Worm (Caenorhabditis elegans) whole organism, L2 larva: Measurements from ENCODE around the gene C50B6.3.

Experiments used
- F13H6.1 ChIP-seq: sonication (generic microtip); optimal IDR thresholded peaks from 2 replicates; lab custom pipeline; 2016; ENCODE audit warnings: missing genetic modification characterization, missing compliant biosample characterization
- aly-2 ChIP-seq: fragments of 150-350 bp; optimal IDR thresholded peaks from 2 replicates; lab custom pipeline; 2014; ENCODE audit warnings: missing biosample characterization, missing genetic modification characterization
- ama-1 ChIP-seq: fragments of 150-350 bp; optimal IDR thresholded peaks from 2 replicates; lab custom pipeline; 2018; ENCODE audit warnings: inconsistent platforms
- blmp-1 ChIP-seq: sonication (generic microtip); optimal IDR thresholded peaks from 2 replicates; lab custom pipeline; 2017; ENCODE audit warnings: missing genetic modification characterization, mild to moderate bottlenecking, missing compliant biosample characterization, antibody characterized with exemption, moderate library complexity; ENCODE audit not compliant: insufficient read depth
- ceh-16 ChIP-seq: fragments of 150-350 bp; optimal IDR thresholded peaks from 2 replicates; lab custom pipeline; 2014; ENCODE audit warnings: missing biosample characterization, missing genetic modification characterization
- ceh-82 ChIP-seq: fragments of 150-350 bp; optimal IDR thresholded peaks from 2 replicates; lab custom pipeline; 2014; ENCODE audit warnings: missing biosample characterization, missing genetic modification characterization
- crh-2 ChIP-seq: sonication (generic microtip); optimal IDR thresholded peaks from 2 replicates; lab custom pipeline; 2017; ENCODE audit warnings: missing biosample characterization, missing genetic modification characterization
- dmd-4 ChIP-seq: sonication (generic microtip); optimal IDR thresholded peaks from 2 replicates; lab custom pipeline; 2017; ENCODE audit warnings: missing biosample characterization, missing genetic modification characterization
- elt-1 ChIP-seq: fragments of 150-350 bp; optimal IDR thresholded peaks from 2 replicates; lab custom pipeline; 2014; ENCODE audit warnings: missing biosample characterization, missing genetic modification characterization
- fos-1 ChIP-seq: fragments of 150-350 bp; optimal IDR thresholded peaks from 2 replicates; lab custom pipeline; 2014; ENCODE audit warnings: missing biosample characterization, missing genetic modification characterization
- gmeb-1 ChIP-seq: fragments of 150-350 bp; optimal IDR thresholded peaks from 2 replicates; lab custom pipeline; 2014; ENCODE audit warnings: missing biosample characterization, missing genetic modification characterization
- lin-11 ChIP-seq: fragments of 150-350 bp; sonication (generic microtip); optimal IDR thresholded peaks from 2 replicates; lab custom pipeline; 2014; ENCODE audit warnings: missing biosample characterization, missing genetic modification characterization, inconsistent platforms, mixed read lengths
- lin-13 ChIP-seq: fragments of 150-350 bp; optimal IDR thresholded peaks from 2 replicates; lab custom pipeline; 2014; ENCODE audit warnings: missing biosample characterization, missing genetic modification reagents, missing genetic modification characterization
- lin-39 ChIP-seq: fragments of 150-350 bp; optimal IDR thresholded peaks from 2 replicates; lab custom pipeline; 2014; ENCODE audit warnings: missing biosample characterization, missing genetic modification reagents, missing genetic modification characterization
- lsy-2 ChIP-seq, 2 experiments: fragments of 150-350 bp in 1 of 2; sonication (generic microtip) in 1 of 2; optimal IDR thresholded peaks; 2 replicates each; lab custom pipeline; 2014 to 2017; ENCODE audit warnings: missing biosample characterization in 2 of 2, missing genetic modification characterization in 2 of 2
- mab-5 ChIP-seq: fragments of 150-350 bp; optimal IDR thresholded peaks from 2 replicates; lab custom pipeline; 2014; ENCODE audit warnings: missing biosample characterization, missing genetic modification characterization
- mbf-1 ChIP-seq: sonication (generic microtip); optimal IDR thresholded peaks from 2 replicates; lab custom pipeline; 2017; ENCODE audit warnings: missing biosample characterization, missing genetic modification characterization
- nhr-12 ChIP-seq: fragments of 150-350 bp; optimal IDR thresholded peaks from 2 replicates; lab custom pipeline; 2014; ENCODE audit warnings: missing biosample characterization, missing genetic modification characterization
- nhr-129 ChIP-seq: fragments of 150-350 bp; optimal IDR thresholded peaks from 2 replicates; lab custom pipeline; 2014; ENCODE audit warnings: missing biosample characterization, missing genetic modification characterization
- nhr-21 ChIP-seq: fragments of 150-350 bp; optimal IDR thresholded peaks from 2 replicates; lab custom pipeline; 2014; ENCODE audit warnings: missing biosample characterization, missing genetic modification characterization
- nhr-23 ChIP-seq: fragments of 150-350 bp; optimal IDR thresholded peaks from 2 replicates; lab custom pipeline; 2014; ENCODE audit warnings: missing biosample characterization, missing genetic modification reagents, missing genetic modification characterization
- nhr-237 ChIP-seq: fragments of 150-350 bp; optimal IDR thresholded peaks from 2 replicates; lab custom pipeline; 2014; ENCODE audit warnings: missing biosample characterization, missing genetic modification characterization
- skn-1 ChIP-seq: sonication (generic microtip); optimal IDR thresholded peaks from 2 replicates; lab custom pipeline; 2017; ENCODE audit warnings: missing biosample characterization, missing genetic modification characterization
- sma-3 ChIP-seq: sonication (generic microtip); optimal IDR thresholded peaks from 2 replicates; lab custom pipeline; 2016; ENCODE audit warnings: missing genetic modification reagents, missing genetic modification characterization, missing compliant biosample characterization
- sma-9 ChIP-seq, 2 experiments: fragments of 150-350 bp in 1 of 2; sonication (generic microtip) in 1 of 2; optimal IDR thresholded peaks; 2 replicates each; lab custom pipeline; 2014 to 2016; ENCODE audit warnings: missing genetic modification characterization in 2 of 2, mild to moderate bottlenecking in 1 of 2, missing biosample characterization in 1 of 2, missing compliant biosample characterization in 1 of 2, missing genetic modification reagents in 1 of 2, moderate library complexity in 1 of 2
- unc-39 ChIP-seq: fragments of 150-350 bp; optimal IDR thresholded peaks from 2 replicates; lab custom pipeline; 2014; ENCODE audit warnings: missing biosample characterization, missing genetic modification characterization
- unc-55 ChIP-seq: fragments of 150-350 bp; sonication (generic microtip); optimal IDR thresholded peaks from 3 replicates; lab custom pipeline; 2014; ENCODE audit warnings: missing biosample characterization, missing genetic modification reagents, missing genetic modification characterization
- ztf-1 ChIP-seq: fragments of 200-800 bp; sonication (Bioruptor generic); conservative IDR thresholded peaks from 2 replicates; pipeline ENCODE4 v1.3.6; 2022; ENCODE audit warnings: missing genetic modification characterization, missing compliant biosample characterization
- ztf-11 ChIP-seq: sonication (generic microtip); optimal IDR thresholded peaks from 2 replicates; lab custom pipeline; 2017; ENCODE audit warnings: missing biosample characterization, missing genetic modification characterization

C50B6.3 gene

ce11 chrV:13268032-13268431 is 45.3 kb upstream of the C50B6.3 start:
- TF ChIP-seq elt-1 (tag; lab: Kevin White, UChicago) = no peak
- peak; percentile 97 for TF ChIP-seq fos-1 (tag; lab: Kevin White, UChicago)
- TF ChIP-seq crh-2 (tag; lab: Kevin White, UChicago) = peak; percentile 14

ce11 chrV:13269228-13269630 is 44.1 kb upstream of the C50B6.3 start:
- TF ChIP-seq nhr-129 (tag; lab: Kevin White, UChicago) = peak; percentile 39
- no peak for TF ChIP-seq lin-13 (GFP tag; lab: Kevin White, UChicago)
- TF ChIP-seq fos-1 (tag; lab: Kevin White, UChicago) = peak; percentile 90
- TF ChIP-seq sma-9 (GFP tag; optimal IDR thresholded peaks at IDR 0.05; lab: Kevin White, UChicago) = peak; percentile 59
- no peak for TF ChIP-seq sma-9 (tag; optimal IDR thresholded peaks at IDR 0.05; lab: Kevin White, UChicago)
- peak; percentile 72 for TF ChIP-seq F13H6.1 (tag; lab: Kevin White, UChicago)
- peak; percentile 44 for TF ChIP-seq gmeb-1
- TF ChIP-seq nhr-237 (tag; lab: Kevin White, UChicago) = no peak
- peak; percentile 40 for TF ChIP-seq skn-1 (tag; lab: Kevin White, UChicago)
- peak in 1 of 2 experiments; percentile 37 for TF ChIP-seq lsy-2 (tag; optimal IDR thresholded peaks at IDR 0.05; lab: Kevin White, UChicago)
- peak; percentile 69 for TF ChIP-seq sma-3 (GFP tag; lab: Kevin White, UChicago)
- TF ChIP-seq crh-2 (tag; lab: Kevin White, UChicago) = peak; percentile 56
- no peak for TF ChIP-seq unc-39 (tag; lab: Kevin White, UChicago)

- TF ChIP-seq unc-55 (no peak), ceh-16 (tag; lab: Kevin White, UChicago) (no peak), nhr-237 (tag; lab: Kevin White, UChicago) (no peak), ztf-11 (no peak), nhr-21 (tag; lab: Kevin White, UChicago) (no peak), nhr-12 (tag; lab: Kevin White, UChicago) (no peak), mab-5 (tag; lab: Kevin White, UChicago) (no peak), mbf-1 (no peak), lin-11 (tag; lab: Kevin White, UChicago) (no peak), lin-39 (tag; lab: Kevin White, UChicago) (no peak), ama-1 (no peak), dmd-4 (tag; lab: Kevin White, UChicago) (no peak), sma-9 (GFP tag; optimal IDR thresholded peaks at IDR 0.05; lab: Kevin White, UChicago) (no peak), sma-9 (tag; optimal IDR thresholded peaks at IDR 0.05; lab: Kevin White, UChicago) (no peak), ceh-82 (no peak), F13H6.1 (tag; lab: Kevin White, UChicago) (no peak), ztf-1 (GFP tag; lab: Robert Waterston, UW) (no peak)
These were observed 41.1 kb upstream of the C50B6.3 start for ce11 chrV:13272275-13272674.

DNA sequence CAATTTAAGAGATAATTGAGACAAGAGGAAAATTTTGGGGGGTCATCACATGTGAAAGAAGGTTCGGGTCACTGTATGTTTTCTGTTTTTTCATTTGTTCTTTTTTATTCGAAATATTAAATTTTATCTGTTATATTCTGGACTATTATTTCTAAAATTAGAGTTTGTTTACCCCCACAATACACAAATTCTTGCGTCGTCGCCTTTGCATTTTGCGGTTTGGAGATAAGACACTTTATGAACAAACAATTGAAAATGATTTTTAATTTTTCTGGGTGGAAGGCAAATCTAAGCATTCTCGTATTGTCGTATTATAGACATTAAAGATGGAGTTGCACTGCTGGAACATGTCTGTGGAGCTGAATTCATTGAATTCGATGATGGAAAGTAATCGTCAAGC is 40.1 kb upstream of the C50B6.3 start:
- no peak for TF ChIP-seq nhr-23 (tag; lab: Kevin White, UChicago)
- peak; percentile 44 for TF ChIP-seq fos-1 (tag; lab: Kevin White, UChicago)

DNA sequence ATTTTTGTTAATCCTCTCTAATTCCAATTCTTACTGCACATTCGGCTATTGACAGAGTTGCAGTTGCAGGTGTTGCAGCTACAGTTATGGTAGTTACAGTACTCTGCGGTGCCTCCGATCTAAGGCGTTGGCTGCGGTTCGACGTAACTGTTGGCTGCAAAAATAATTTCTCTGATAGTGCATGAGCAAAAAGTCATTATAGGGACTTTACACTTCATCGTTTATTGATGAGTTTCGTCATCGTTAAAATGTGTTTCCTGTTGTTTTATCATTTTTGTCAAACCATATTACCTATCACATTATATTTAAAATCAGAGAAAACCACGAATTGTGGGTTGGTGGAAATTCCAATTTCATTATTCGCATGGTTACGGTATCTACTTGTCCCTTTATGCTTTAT is 38.8 kb upstream of the C50B6.3 start:
- TF ChIP-seq aly-2 (tag; lab: Kevin White, UChicago) (no peak), fos-1 (tag; lab: Kevin White, UChicago) (peak; percentile 80), nhr-23 (tag; lab: Kevin White, UChicago) (no peak)

DNA sequence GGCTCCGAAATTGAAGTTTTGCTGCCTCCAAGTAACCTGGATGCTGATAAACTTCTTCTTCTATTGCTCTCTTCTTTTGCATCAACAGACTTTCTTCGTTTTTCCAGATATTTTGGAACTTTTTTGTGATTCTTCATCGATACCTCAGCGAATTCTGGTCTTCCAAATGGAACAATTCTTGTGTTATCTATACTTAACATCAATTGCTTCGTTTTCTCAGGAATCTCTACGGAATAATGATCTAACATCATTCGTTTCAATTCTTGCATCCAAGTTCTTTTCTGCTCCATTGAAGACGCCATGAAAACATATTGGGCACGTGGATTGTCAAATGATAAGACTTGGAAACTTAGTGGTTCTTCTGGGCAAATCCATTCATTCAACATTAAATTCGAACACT is 37.4 kb upstream of the C50B6.3 start, which contains the start of gene F32F2.4:
F32F2.4 (plus strand) TSS at position 301 of the 400 bp plus-strand sequence.
- no peak for TF ChIP-seq lin-11 (tag; lab: Kevin White, UChicago)

ce11 chrV:13280382-13280781 is 33.0 kb upstream of the C50B6.3 start:
- no peak for TF ChIP-seq dmd-4 (tag; lab: Kevin White, UChicago)
- TF ChIP-seq blmp-1 (tag; lab: Kevin White, UChicago) = peak; percentile 43
